Fruit fly (Drosophila melanogaster): ENCODE data around the gene Boh2.

Boh2 gene

dm6 chr2L:11222079-11222478 lies 43.2 kb downstream of the Boh2 start (continued):
- TF ChIP-seq klu (GFP tag; IDR thresholded peaks at IDR 0.05), result no peak
- no peak for TF ChIP-seq Elba2 (GFP tag; optimal IDR thresholded peaks at IDR 0.05)
- TF ChIP-seq CG9797 (GFP tag; optimal IDR thresholded peaks at IDR 0.05), result no peak
- no peak for TF ChIP-seq CG6791 (GFP tag; IDR thresholded peaks at IDR 0.05; ENCODE audit: partially characterized antibody)
- TF ChIP-seq sr (GFP tag; IDR thresholded peaks at IDR 0.05), result no peak
- TF ChIP-seq ATbp (GFP tag; optimal IDR thresholded peaks at IDR 0.05), result no peak
- no peak for TF ChIP-seq gcm2 (GFP tag; optimal IDR thresholded peaks at IDR 0.05)
- TF ChIP-seq Usf (GFP tag; optimal IDR thresholded peaks at IDR 0.05), result no peak
- peak; percentile 20 for TF ChIP-seq CG12769 (tag; optimal IDR thresholded peaks at IDR 0.05)
- TF ChIP-seq CG7271 (tag; optimal IDR thresholded peaks at IDR 0.05), result no peak
- TF ChIP-seq Pdp1 (GFP tag; optimal IDR thresholded peaks at IDR 0.05), result no peak
- TF ChIP-seq CG8924 (tag; optimal IDR thresholded peaks at IDR 0.05), result no peak
- TF ChIP-seq Fer1 (GFP tag; optimal IDR thresholded peaks at IDR 0.05), result no peak
- TF ChIP-seq slou (GFP tag; optimal IDR thresholded peaks at IDR 0.05), result no peak
- TF ChIP-seq vvl (GFP tag; IDR thresholded peaks at IDR 0.05), result peak; percentile 41; the same call in 1 of the 2 replicates
- TF ChIP-seq CG3995 (GFP tag; optimal IDR thresholded peaks at IDR 0.05), result no peak
- TF ChIP-seq bsh (GFP tag; optimal IDR thresholded peaks at IDR 0.05), result peak in 1 of 2 experiments; percentile 38
- no peak for TF ChIP-seq pzg (GFP tag; optimal IDR thresholded peaks at IDR 0.05)
- no peak for TF ChIP-seq crc (GFP tag; optimal IDR thresholded peaks at IDR 0.05)
- no peak for TF ChIP-seq CG3407 (GFP tag; optimal IDR thresholded peaks at IDR 0.05)
- TF ChIP-seq HLH3B (GFP tag; IDR thresholded peaks at IDR 0.05), result no peak
- no peak for TF ChIP-seq NfI (GFP tag; optimal IDR thresholded peaks at IDR 0.05)
- TF ChIP-seq sisA (GFP tag; IDR thresholded peaks at IDR 0.05), result no peak
- TF ChIP-seq luna (GFP tag; optimal IDR thresholded peaks at IDR 0.05), result no peak
- TF ChIP-seq slbo (GFP tag; IDR thresholded peaks at IDR 0.05), result no peak
- 0 out of 2 replicates have a peak, but pooled peaks have one; percentile 27 for TF ChIP-seq CG31224 (GFP tag; IDR thresholded peaks at IDR 0.05)
- peak; percentile 47; the same call in 1 of the 2 replicates for TF ChIP-seq CG17328 (GFP tag; IDR thresholded peaks at IDR 0.05)
- TF ChIP-seq zf30C (GFP tag; optimal IDR thresholded peaks at IDR 0.05), result no peak
- TF ChIP-seq CG10431 (GFP tag; optimal IDR thresholded peaks at IDR 0.05), result no peak
- TF ChIP-seq bigmax (GFP tag; optimal IDR thresholded peaks at IDR 0.05), result no peak
- TF ChIP-seq fd64A (GFP tag; optimal IDR thresholded peaks at IDR 0.05), result no peak
- no peak for TF ChIP-seq Dref (GFP tag; IDR thresholded peaks at IDR 0.05)
- TF ChIP-seq CG33213 (GFP tag; optimal IDR thresholded peaks at IDR 0.05), result no peak
- no peak for TF ChIP-seq Kr (GFP tag; optimal IDR thresholded peaks at IDR 0.05)
- TF ChIP-seq E2f1 (GFP tag; IDR thresholded peaks at IDR 0.05), result peak; percentile 58
- TF ChIP-seq CG32772 (GFP tag; IDR thresholded peaks at IDR 0.05), result peak; percentile 50; the same call in 1 of the 2 replicates
- TF ChIP-seq CG3065 (GFP tag; optimal IDR thresholded peaks at IDR 0.05), result no peak
- peak; percentile 43; the same call in 1 of the 3 replicates for TF ChIP-seq CG11695 (GFP tag; IDR thresholded peaks at IDR 0.05)
- TF ChIP-seq unpg (GFP tag; optimal IDR thresholded peaks at IDR 0.05), result peak; percentile 34
- TF ChIP-seq Xbp1 (GFP tag; optimal IDR thresholded peaks at IDR 0.05), result peak; percentile 17
- no peak for TF ChIP-seq CG6654 (GFP tag; optimal IDR thresholded peaks at IDR 0.05)
- no peak for TF ChIP-seq CG34376 (GFP tag; optimal IDR thresholded peaks at IDR 0.05)
- no peak for TF ChIP-seq CG4820 (GFP tag; optimal IDR thresholded peaks at IDR 0.05)
- TF ChIP-seq stc (GFP tag; IDR thresholded peaks at IDR 0.05), result no peak
- peak; percentile 47 for TF ChIP-seq CG10979 (tag; optimal IDR thresholded peaks at IDR 0.05)
- no peak for TF ChIP-seq CG13424 (tag; optimal IDR thresholded peaks at IDR 0.05)
- TF ChIP-seq CG14441 (GFP tag; IDR thresholded peaks at IDR 0.05), result no peak
- no peak for TF ChIP-seq CG7357 (GFP tag; IDR thresholded peaks at IDR 0.05)
- no peak for TF ChIP-seq Ets97D (GFP tag; optimal IDR thresholded peaks at IDR 0.05)
- TF ChIP-seq CG10366 (GFP tag; IDR thresholded peaks at IDR 0.05), result no peak
- no peak for TF ChIP-seq CG17568 (GFP tag; optimal IDR thresholded peaks at IDR 0.05)
- no peak for TF ChIP-seq wdn (GFP tag; IDR thresholded peaks at IDR 0.05)

All from whole organism, embryonic.